Fruit fly (Drosophila melanogaster) whole organism, prepupa: ENCODE data around the gene CG14085.

Experiments
- CG10631 ChIP-seq: fragments of 200-800 bp; sonication (Bioruptor generic); optimal IDR thresholded peaks from 2 replicates; lab custom pipeline; 2016; ENCODE audit warnings: missing biosample characterization, missing genetic modification characterization
- CG11762 ChIP-seq: fragments of 200-800 bp; sonication (Bioruptor generic); optimal IDR thresholded peaks from 3 replicates; lab custom pipeline; 2016; ENCODE audit warnings: missing biosample characterization, missing genetic modification characterization; ENCODE audit not compliant: insufficient read depth
- CG11902 ChIP-seq: fragments of 200-800 bp; sonication (Bioruptor generic); optimal IDR thresholded peaks from 3 replicates; lab custom pipeline; 2016; ENCODE audit warnings: missing biosample characterization, missing genetic modification characterization
- CG15336 ChIP-seq: fragments of 200-800 bp; sonication (Bioruptor generic); IDR thresholded peaks from 2 replicates; pipeline ENCODE4 v1.3.6; 2022; ENCODE audit warnings: missing biosample characterization, missing genetic modification characterization
- CG31627 ChIP-seq: fragments of 200-800 bp; sonication (Bioruptor generic); optimal IDR thresholded peaks from 3 replicates; lab custom pipeline; 2016; ENCODE audit warnings: missing biosample characterization, missing genetic modification characterization
- CG32006 ChIP-seq: fragments of 200-800 bp; sonication (Bioruptor generic); optimal IDR thresholded peaks from 3 replicates; lab custom pipeline; 2017; ENCODE audit warnings: missing biosample characterization, mild to moderate bottlenecking, missing genetic modification characterization
- CG4318 ChIP-seq: fragments of 200-800 bp; sonication (Bioruptor generic); optimal IDR thresholded peaks from 3 replicates; lab custom pipeline; 2017; ENCODE audit warnings: missing biosample characterization, mild to moderate bottlenecking, missing genetic modification characterization
- CG8319 ChIP-seq: fragments of 200-800 bp; sonication (Bioruptor generic); optimal IDR thresholded peaks from 3 replicates; lab custom pipeline; 2016; ENCODE audit warnings: missing biosample characterization, missing genetic modification characterization
- Eip75B ChIP-seq: fragments of 200-800 bp; sonication (Bioruptor generic); optimal IDR thresholded peaks from 3 replicates; lab custom pipeline; 2016; ENCODE audit warnings: missing biosample characterization, missing genetic modification characterization
- Eip78C ChIP-seq: fragments of 200-800 bp; sonication (Bioruptor generic); peaks from one replicate; lab custom pipeline; 2016; ENCODE audit warnings: missing biosample characterization, missing genetic modification characterization
- Ets21C ChIP-seq: fragments of 200-800 bp; sonication (Bioruptor generic); optimal IDR thresholded peaks from 3 replicates; lab custom pipeline; 2016; ENCODE audit warnings: missing biosample characterization, missing genetic modification characterization
- Hr4 ChIP-seq: fragments of 200-800 bp; sonication (Bioruptor generic); optimal IDR thresholded peaks from 3 replicates; lab custom pipeline; 2016; ENCODE audit warnings: missing biosample characterization, missing genetic modification characterization

The CG14085 gene

dm6 chr3L:19314877-19315276, 45.7 kb downstream of the CG14085 start (continued):
- TF ChIP-seq CG32006 (GFP tag; lab: Kevin White, UChicago) (peak; percentile 86), Eip75B (GFP tag; lab: Kevin White, UChicago) (peak; percentile 37), CG31627 (peak; percentile 16), Ets21C (no peak), CG11762 (GFP tag; lab: Kevin White, UChicago) (peak; percentile 31)

DNA sequence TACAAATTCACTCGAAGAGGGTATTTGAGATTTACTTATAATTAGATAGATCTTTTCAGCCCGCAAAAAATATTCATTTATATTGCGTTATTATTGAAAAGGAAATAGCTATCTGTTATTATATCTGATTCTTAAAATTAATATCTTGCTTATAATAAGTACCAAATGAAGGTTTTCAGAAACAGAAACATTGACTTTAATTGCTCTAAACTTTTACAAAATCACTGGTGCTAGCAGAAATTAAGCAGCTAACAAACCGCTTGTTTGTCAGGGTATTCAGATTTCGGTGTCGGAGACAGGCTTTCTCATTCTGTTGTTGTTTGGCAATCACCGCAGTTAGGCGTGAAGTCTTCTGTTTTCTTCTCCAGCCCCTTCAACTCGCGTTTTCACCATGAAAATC, 47.5 kb downstream of the CG14085 start:
- no peak for TF ChIP-seq CG8319 (GFP tag; lab: Kevin White, UChicago)
- peak; percentile 33 for TF ChIP-seq Eip78C (GFP tag; lab: Kevin White, UChicago)
- TF ChIP-seq CG15336 (GFP tag; lab: Robert Waterston, UW), result 0 out of 2 replicates have a peak, but pooled peaks have one; percentile 17
- no peak for TF ChIP-seq CG11902
- TF ChIP-seq CG10631 (GFP tag; lab: Kevin White, UChicago), result peak; percentile 0
- TF ChIP-seq CG32006 (GFP tag; lab: Kevin White, UChicago), result peak; percentile 56
- TF ChIP-seq CG4318, result peak; percentile 25
- peak; percentile 33 for TF ChIP-seq Hr4
